Fruit fly (Drosophila melanogaster) whole organism: ENCODE data around the gene Top1.

ENCODE experiments used
- CG8478 ChIP-seq: fragments of >200 bp; optimal IDR thresholded peaks from 2 replicates; lab custom pipeline; 2018; ENCODE audit warnings: inconsistent platforms
- pan ChIP-seq: fragments of >200 bp; optimal IDR thresholded peaks from 2 replicates; lab custom pipeline; 2017

DNA sequence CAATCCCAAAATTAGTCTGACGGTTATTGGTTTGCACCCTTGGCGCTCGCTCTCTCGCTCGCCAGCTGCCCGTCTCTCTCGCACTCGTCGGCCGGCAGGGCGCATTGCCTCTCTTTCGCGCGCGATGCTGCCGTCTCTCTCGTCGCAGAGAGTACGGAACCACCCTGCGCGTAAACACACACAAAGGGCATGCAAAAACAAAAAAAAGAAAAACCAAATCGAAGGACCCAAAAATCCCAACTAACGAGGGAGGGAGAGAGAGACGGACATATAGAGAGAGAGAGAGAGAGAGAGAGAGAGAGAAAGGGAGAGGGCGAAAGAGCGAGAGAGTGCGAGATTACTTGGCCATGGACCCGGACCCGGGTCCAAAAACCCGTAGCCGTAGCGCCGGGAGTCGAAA lies 37.1 kb downstream of the Top1 start:
- no peak for TF ChIP-seq pan
- no peak for TF ChIP-seq CG8478
